Worm (Caenorhabditis elegans) whole organism, L3 larva: Measurements from ENCODE around the gene pigc-1.

Source experiments
- aly-2 ChIP-seq: fragments of 150-350 bp; optimal IDR thresholded peaks from 2 replicates; lab custom pipeline; 2014; ENCODE audit warnings: missing biosample characterization, missing genetic modification characterization
- ama-1 ChIP-seq: fragments of 150-350 bp; optimal IDR thresholded peaks from 2 replicates; lab custom pipeline; 2018
- elt-1 ChIP-seq: fragments of 150-350 bp; optimal IDR thresholded peaks from 2 replicates; lab custom pipeline; 2014; ENCODE audit warnings: missing biosample characterization, missing genetic modification characterization
- lin-39 ChIP-seq: fragments of 150-350 bp; optimal IDR thresholded peaks from 2 replicates; lab custom pipeline; 2018; ENCODE audit warnings: missing biosample characterization, missing genetic modification reagents, missing genetic modification characterization
- nfya-1 ChIP-seq: sonication (generic microtip); optimal IDR thresholded peaks from 2 replicates; lab custom pipeline; 2017; ENCODE audit warnings: missing genetic modification characterization, mild to moderate bottlenecking, missing compliant biosample characterization, antibody characterized with exemption, moderate library complexity; ENCODE audit not compliant: insufficient read depth
- nhr-12 ChIP-seq: fragments of 150-350 bp; optimal IDR thresholded peaks from 2 replicates; lab custom pipeline; 2014; ENCODE audit warnings: missing biosample characterization, missing genetic modification characterization
- nhr-237 ChIP-seq: fragments of 150-350 bp; optimal IDR thresholded peaks from 2 replicates; lab custom pipeline; 2014; ENCODE audit warnings: missing biosample characterization, missing genetic modification characterization
- nhr-77 ChIP-seq: fragments of 150-350 bp; optimal IDR thresholded peaks from 2 replicates; lab custom pipeline; 2014; ENCODE audit warnings: missing biosample characterization, missing genetic modification characterization
- pha-4 ChIP-seq: fragments of 150-350 bp; optimal IDR thresholded peaks from 2 replicates; lab custom pipeline; 2014; ENCODE audit warnings: missing biosample characterization, missing genetic modification reagents, missing genetic modification characterization
- sea-2 ChIP-seq: fragments of 150-350 bp; sonication (generic microtip); optimal IDR thresholded peaks from 4 replicates; lab custom pipeline; 2014; ENCODE audit warnings: missing biosample characterization, missing genetic modification reagents, missing genetic modification characterization
- tbx-2 ChIP-seq: sonication (generic microtip); optimal IDR thresholded peaks from 2 replicates; lab custom pipeline; 2016; ENCODE audit warnings: mild to moderate bottlenecking, missing genetic modification characterization, missing compliant biosample characterization
- unc-62 ChIP-seq: fragments of 150-350 bp; sonication (generic microtip); optimal IDR thresholded peaks from 4 replicates; lab custom pipeline; 2014; ENCODE audit warnings: missing biosample characterization, missing genetic modification reagents, missing genetic modification characterization
- ztf-11 ChIP-seq: fragments of 150-350 bp; optimal IDR thresholded peaks from 2 replicates; lab custom pipeline; 2014; ENCODE audit warnings: missing biosample characterization, missing genetic modification characterization

DNA sequence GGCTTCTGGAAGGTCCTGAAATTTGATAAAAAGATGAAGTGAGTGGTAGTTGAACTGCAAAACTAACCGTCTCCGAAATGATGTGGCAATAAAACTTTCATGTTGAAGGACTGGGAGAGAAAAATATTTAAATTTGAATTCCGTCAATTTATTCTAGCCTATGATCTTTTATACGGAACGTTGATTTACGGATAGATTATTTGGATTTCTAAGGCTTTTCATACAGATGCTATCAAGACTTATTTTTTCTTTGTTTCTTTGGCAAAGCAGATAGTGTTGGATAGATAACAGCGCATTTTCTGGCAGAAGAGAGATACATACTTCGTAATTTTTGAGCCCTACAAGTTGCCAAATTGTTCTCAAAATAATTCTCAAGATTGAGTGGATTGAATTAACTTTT is 39.0 kb downstream of the pigc-1 start, which contains the start of gene F49C12.4:
- TF ChIP-seq pha-4 (no peak), ztf-11 (tag; lab: Kevin White, UChicago) (no peak), elt-1 (no peak), lin-39 (no peak), unc-62 (GFP tag; lab: Kevin White, UChicago) (no peak), nhr-77 (tag; lab: Kevin White, UChicago) (no peak), nfya-1 (tag; lab: Kevin White, UChicago) (no peak), nhr-237 (tag; lab: Kevin White, UChicago) (no peak), tbx-2 (tag; lab: Kevin White, UChicago) (no peak), sea-2 (GFP tag; lab: Kevin White, UChicago) (no peak), aly-2 (no peak), ama-1 (lab: Kevin White, UChicago) (no peak), nhr-12 (tag; lab: Kevin White, UChicago) (no peak)
